Fruit fly (Drosophila melanogaster): ENCODE data around the gene ko.

Gene ko

DNA sequence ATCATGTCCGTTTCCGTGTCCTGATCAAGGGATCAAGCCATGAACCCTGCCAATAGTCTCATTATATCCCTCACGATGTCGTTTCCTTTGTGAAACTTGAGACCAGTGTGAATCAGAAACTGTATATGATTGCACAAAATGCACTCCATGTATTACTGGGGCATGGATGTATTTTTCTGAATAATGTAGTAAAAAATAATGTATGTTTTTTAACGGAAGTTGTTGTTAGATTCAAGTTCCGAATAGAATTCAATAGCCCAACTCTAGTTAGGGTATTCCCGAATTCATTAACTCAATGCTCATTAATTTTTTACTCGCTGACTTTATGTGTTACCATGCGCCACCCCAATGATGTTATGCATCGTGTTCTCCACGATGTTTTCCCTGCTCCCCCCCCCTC is 86.2 kb downstream of the ko start:
- TF ChIP-seq CG32121 (GFP tag; IDR thresholded peaks at IDR 0.05) (no peak), Pif1A (GFP tag; optimal IDR thresholded peaks at IDR 0.05) (no peak), CG4496 (GFP tag; IDR thresholded peaks at IDR 0.05) (no peak), CG10348 (GFP tag; IDR thresholded peaks at IDR 0.05) (no peak), CG14655 (GFP tag; optimal IDR thresholded peaks at IDR 0.05) (peak; percentile 6), Ets98B (GFP tag; IDR thresholded peaks at IDR 0.05) (no peak), CG9948 (tag; optimal IDR thresholded peaks at IDR 0.05) (peak; percentile 15), CG8159 (tag; optimal IDR thresholded peaks at IDR 0.05) (no peak), Pif1B (GFP tag; optimal IDR thresholded peaks at IDR 0.05) (no peak), CG12605 (GFP tag; IDR thresholded peaks at IDR 0.05) (no peak)

- TF ChIP-seq Pif1A (GFP tag; optimal IDR thresholded peaks at IDR 0.05) (peak; percentile 29), gl (tag; optimal IDR thresholded peaks at IDR 0.05) (no peak), Snoo (tag; optimal IDR thresholded peaks at IDR 0.05) (no peak), CG13204 (GFP tag; optimal IDR thresholded peaks at IDR 0.05) (no peak), EcR (GFP tag; optimal IDR thresholded peaks at IDR 0.05) (no peak), Pif1B (GFP tag; optimal IDR thresholded peaks at IDR 0.05) (no peak), CG8159 (tag; optimal IDR thresholded peaks at IDR 0.05) (peak; percentile 71), CG15710 (tag; optimal IDR thresholded peaks at IDR 0.05) (peak; percentile 65), CG32121 (GFP tag; IDR thresholded peaks at IDR 0.05) (no peak), CG14655 (GFP tag; optimal IDR thresholded peaks at IDR 0.05) (peak; percentile 58), CG34367 (tag; optimal IDR thresholded peaks at IDR 0.05) (peak; percentile 45), D1 (tag; optimal IDR thresholded peaks at IDR 0.05) (no peak), Ets98B (GFP tag; IDR thresholded peaks at IDR 0.05) (no peak), CG8301 (tag; optimal IDR thresholded peaks at IDR 0.05) (peak; percentile 32), CG10348 (GFP tag; IDR thresholded peaks at IDR 0.05) (no peak), CG9948 (tag; optimal IDR thresholded peaks at IDR 0.05) (peak; percentile 59), CG12605 (GFP tag; IDR thresholded peaks at IDR 0.05) (no peak), fd96Ca (GFP tag; IDR thresholded peaks at IDR 0.05) (0 out of 3 replicates have a peak, but pooled peaks have one; percentile 25), rn (GFP tag; IDR thresholded peaks at IDR 0.05) (no peak), CG17806 (tag; optimal IDR thresholded peaks at IDR 0.05) (peak; percentile 46), CG4496 (GFP tag; IDR thresholded peaks at IDR 0.05) (peak; percentile 47; the same call in 1 of the 3 replicates)
Observed at dm6 chr3L:21043894-21044682, 86.9 kb downstream of the ko start.

DNA sequence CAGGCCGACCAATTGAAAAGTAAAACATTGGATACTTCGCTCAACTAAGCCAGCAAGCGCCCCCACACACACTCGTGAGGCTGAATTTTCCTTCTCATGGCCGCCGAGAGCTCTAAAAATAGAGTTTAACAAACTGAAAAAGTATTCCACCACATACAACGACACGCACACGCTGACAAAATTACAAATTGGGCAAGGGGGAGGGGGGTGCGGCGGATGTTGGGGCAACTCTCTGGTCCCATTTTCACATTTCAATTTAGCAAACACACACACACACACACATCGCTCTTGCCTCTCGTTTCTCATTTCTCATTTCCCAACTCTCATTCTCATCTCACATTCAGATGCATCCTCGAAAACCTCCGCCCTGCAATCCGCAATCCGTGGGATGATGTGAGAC is 87.5 kb downstream of the ko start:
- TF ChIP-seq CG15710 (tag; optimal IDR thresholded peaks at IDR 0.05) (no peak), CG9948 (tag; optimal IDR thresholded peaks at IDR 0.05) (no peak), CG8159 (tag; optimal IDR thresholded peaks at IDR 0.05) (no peak), CG17806 (tag; optimal IDR thresholded peaks at IDR 0.05) (no peak), CG10348 (GFP tag; IDR thresholded peaks at IDR 0.05) (no peak), CG13204 (GFP tag; optimal IDR thresholded peaks at IDR 0.05) (no peak), CG14655 (GFP tag; optimal IDR thresholded peaks at IDR 0.05) (no peak), CG12605 (GFP tag; IDR thresholded peaks at IDR 0.05) (no peak), CG32121 (GFP tag; IDR thresholded peaks at IDR 0.05) (no peak), EcR (GFP tag; optimal IDR thresholded peaks at IDR 0.05) (no peak), CG8301 (tag; optimal IDR thresholded peaks at IDR 0.05) (no peak), D1 (tag; optimal IDR thresholded peaks at IDR 0.05) (no peak)

dm6 chr3L:21041952-21042933 is 88.7 kb downstream of the ko start:
- TF ChIP-seq CG9948 (tag; optimal IDR thresholded peaks at IDR 0.05) (peak; percentile 55), Pif1B (GFP tag; optimal IDR thresholded peaks at IDR 0.05) (no peak), CG17806 (tag; optimal IDR thresholded peaks at IDR 0.05) (peak; percentile 67), CG10348 (GFP tag; IDR thresholded peaks at IDR 0.05) (peak; percentile 27; the same call in 1 of the 2 replicates), EcR (GFP tag; optimal IDR thresholded peaks at IDR 0.05) (no peak), Ets98B (GFP tag; IDR thresholded peaks at IDR 0.05) (peak; percentile 50), D1 (tag; optimal IDR thresholded peaks at IDR 0.05) (no peak), CG4496 (GFP tag; IDR thresholded peaks at IDR 0.05) (peak; percentile 73), CG8159 (tag; optimal IDR thresholded peaks at IDR 0.05) (peak; percentile 64), CG15710 (tag; optimal IDR thresholded peaks at IDR 0.05) (peak; percentile 70), Snoo (tag; optimal IDR thresholded peaks at IDR 0.05) (peak; percentile 18), Pif1A (GFP tag; optimal IDR thresholded peaks at IDR 0.05) (peak; percentile 46), CG13204 (GFP tag; optimal IDR thresholded peaks at IDR 0.05) (no peak), CG32121 (GFP tag; IDR thresholded peaks at IDR 0.05) (peak; percentile 69), CG14655 (GFP tag; optimal IDR thresholded peaks at IDR 0.05) (peak; percentile 39), CG8301 (tag; optimal IDR thresholded peaks at IDR 0.05) (peak; percentile 46), fd96Ca (GFP tag; IDR thresholded peaks at IDR 0.05) (peak; percentile 45; the same call in 2 of the 3 replicates), CG12605 (GFP tag; IDR thresholded peaks at IDR 0.05) (peak; percentile 26; the same call in 1 of the 2 replicates), gl (tag; optimal IDR thresholded peaks at IDR 0.05) (peak; percentile 22), rn (GFP tag; IDR thresholded peaks at IDR 0.05) (0 out of 2 replicates have a peak, but pooled peaks have one; percentile 5), CG34367 (tag; optimal IDR thresholded peaks at IDR 0.05) (peak; percentile 19)

DNA sequence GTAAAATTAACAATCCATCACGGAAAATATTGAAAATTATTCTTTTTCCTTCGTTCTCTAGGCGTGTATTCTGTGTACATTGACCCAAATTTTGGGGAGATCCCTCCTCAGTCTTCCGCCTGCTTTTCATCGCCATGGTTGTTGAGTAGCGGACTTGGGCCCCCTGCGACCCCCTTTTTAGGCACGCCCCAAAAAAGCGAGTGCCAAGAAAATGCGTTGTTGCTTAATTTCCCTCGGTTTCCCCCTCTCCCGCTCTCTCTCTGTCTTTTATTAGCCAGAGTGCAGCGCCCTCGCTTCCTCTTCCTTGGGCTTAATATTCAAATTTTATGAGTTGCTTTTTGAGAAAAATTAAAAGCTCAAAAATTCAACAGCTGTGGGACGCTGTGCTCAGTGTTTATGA is 90.1 kb downstream of the ko start:
- peak; percentile 63; the same call in 1 of the 2 replicates for TF ChIP-seq CG32121 (GFP tag; IDR thresholded peaks at IDR 0.05)
- no peak for TF ChIP-seq D1 (tag; optimal IDR thresholded peaks at IDR 0.05)
- TF ChIP-seq CG34367 (tag; optimal IDR thresholded peaks at IDR 0.05) = no peak
- no peak for TF ChIP-seq CG14655 (GFP tag; optimal IDR thresholded peaks at IDR 0.05)
- no peak for TF ChIP-seq CG4496 (GFP tag; IDR thresholded peaks at IDR 0.05)
